Worm (Caenorhabditis elegans) whole organism, L3 larva: ENCODE measurements around the gene try-11.
A peak's percentile ranks its signal among the peaks of the same experiment; 100 is the strongest.

Experiments
- R02D3.7 ChIP-seq: fragments of 150-350 bp; optimal IDR thresholded peaks from 2 replicates; lab custom pipeline; 2014; ENCODE audit warnings: missing biosample characterization, missing genetic modification characterization
- ZK546.5 ChIP-seq: sonication (generic microtip); optimal IDR thresholded peaks from 2 replicates; lab custom pipeline; 2017; ENCODE audit warnings: missing biosample characterization, missing genetic modification characterization
- ama-1 ChIP-seq: fragments of 150-350 bp; optimal IDR thresholded peaks from 2 replicates; lab custom pipeline; 2018
- ceh-28 ChIP-seq: fragments of 150-350 bp; optimal IDR thresholded peaks from 2 replicates; lab custom pipeline; 2014; ENCODE audit warnings: missing biosample characterization, missing genetic modification reagents, missing genetic modification characterization
- ceh-82 ChIP-seq: fragments of 150-350 bp; optimal IDR thresholded peaks from 2 replicates; lab custom pipeline; 2014; ENCODE audit warnings: missing biosample characterization, missing genetic modification characterization
- ceh-9 ChIP-seq: sonication (generic microtip); optimal IDR thresholded peaks from 2 replicates; lab custom pipeline; 2018; ENCODE audit warnings: missing biosample characterization, missing genetic modification characterization
- daf-12 ChIP-seq: fragments of 150-350 bp; optimal IDR thresholded peaks from 2 replicates; lab custom pipeline; 2014; ENCODE audit warnings: missing biosample characterization, missing genetic modification reagents, missing genetic modification characterization
- egl-27 ChIP-seq: sonication (generic microtip); optimal IDR thresholded peaks from 4 replicates; lab custom pipeline; 2017; ENCODE audit warnings: missing biosample characterization, missing genetic modification reagents, missing genetic modification characterization
- egl-5 ChIP-seq: fragments of 150-350 bp; optimal IDR thresholded peaks from 2 replicates; lab custom pipeline; 2017; ENCODE audit warnings: missing biosample characterization, missing genetic modification reagents, missing genetic modification characterization, inconsistent platforms
- elt-1 ChIP-seq: fragments of 150-350 bp; optimal IDR thresholded peaks from 2 replicates; lab custom pipeline; 2014; ENCODE audit warnings: missing biosample characterization, missing genetic modification characterization
- elt-2 ChIP-seq: sonication (generic microtip); optimal IDR thresholded peaks from 2 replicates; lab custom pipeline; 2016; ENCODE audit warnings: missing genetic modification reagents, mild to moderate bottlenecking, missing genetic modification characterization, missing compliant biosample characterization
- fkh-10 ChIP-seq: sonication (generic microtip); optimal IDR thresholded peaks from 2 replicates; lab custom pipeline; 2017; ENCODE audit warnings: missing biosample characterization, missing genetic modification reagents, missing genetic modification characterization
- fkh-2 ChIP-seq: fragments of 150-350 bp; optimal IDR thresholded peaks from 2 replicates; lab custom pipeline; 2014; ENCODE audit warnings: missing biosample characterization, missing genetic modification reagents, missing genetic modification characterization
- fos-1 ChIP-seq: fragments of 150-350 bp; optimal IDR thresholded peaks from 2 replicates; lab custom pipeline; 2014; ENCODE audit warnings: missing biosample characterization, missing genetic modification characterization
- hmg-11 ChIP-seq: sonication (generic microtip); optimal IDR thresholded peaks from 2 replicates; lab custom pipeline; 2016; ENCODE audit warnings: missing genetic modification characterization, missing compliant biosample characterization
- jun-1 ChIP-seq: fragments of 150-350 bp; optimal IDR thresholded peaks from 2 replicates; lab custom pipeline; 2014; ENCODE audit warnings: missing biosample characterization, missing genetic modification reagents, missing genetic modification characterization
- lin-15B ChIP-seq: fragments of 150-350 bp; optimal IDR thresholded peaks from 2 replicates; lab custom pipeline; 2014; ENCODE audit warnings: missing biosample characterization, missing genetic modification characterization
- lin-39 ChIP-seq: fragments of 150-350 bp; optimal IDR thresholded peaks from 2 replicates; lab custom pipeline; 2018; ENCODE audit warnings: missing biosample characterization, missing genetic modification reagents, missing genetic modification characterization
- lsy-12 ChIP-seq: sonication (generic microtip); optimal IDR thresholded peaks from 2 replicates; lab custom pipeline; 2016; ENCODE audit warnings: mild to moderate bottlenecking, missing genetic modification characterization, missing compliant biosample characterization
- mdl-1 ChIP-seq: fragments of 150-350 bp; optimal IDR thresholded peaks from 2 replicates; lab custom pipeline; 2014; ENCODE audit warnings: missing biosample characterization, missing genetic modification characterization
- mml-1 ChIP-seq: fragments of 150-350 bp; sonication (generic microtip); optimal IDR thresholded peaks from 3 replicates; lab custom pipeline; 2014; ENCODE audit warnings: missing biosample characterization, missing genetic modification characterization
- nfya-1 ChIP-seq: sonication (generic microtip); optimal IDR thresholded peaks from 2 replicates; lab custom pipeline; 2017; ENCODE audit warnings: missing genetic modification characterization, mild to moderate bottlenecking, missing compliant biosample characterization, antibody characterized with exemption, moderate library complexity; ENCODE audit not compliant: insufficient read depth
- nhr-11 ChIP-seq: fragments of 150-350 bp; optimal IDR thresholded peaks from 2 replicates; lab custom pipeline; 2014; ENCODE audit warnings: missing biosample characterization, missing genetic modification characterization
- nhr-12 ChIP-seq: fragments of 150-350 bp; optimal IDR thresholded peaks from 2 replicates; lab custom pipeline; 2014; ENCODE audit warnings: missing biosample characterization, missing genetic modification characterization
- nhr-23 ChIP-seq: fragments of 150-350 bp; optimal IDR thresholded peaks from 2 replicates; lab custom pipeline; 2014; ENCODE audit warnings: missing biosample characterization, missing genetic modification reagents, missing genetic modification characterization
- nhr-237 ChIP-seq: fragments of 150-350 bp; optimal IDR thresholded peaks from 2 replicates; lab custom pipeline; 2014; ENCODE audit warnings: missing biosample characterization, missing genetic modification characterization
- nhr-43 ChIP-seq: sonication (generic microtip); optimal IDR thresholded peaks from 2 replicates; lab custom pipeline; 2016; ENCODE audit warnings: mild to moderate bottlenecking, missing genetic modification characterization, missing compliant biosample characterization; ENCODE audit not compliant: poor library complexity, severe bottlenecking
- nhr-76 ChIP-seq: fragments of 150-350 bp; sonication (generic microtip); optimal IDR thresholded peaks from 5 replicates; lab custom pipeline; 2014; ENCODE audit warnings: missing biosample characterization, missing genetic modification characterization
- nhr-77 ChIP-seq: fragments of 150-350 bp; optimal IDR thresholded peaks from 2 replicates; lab custom pipeline; 2014; ENCODE audit warnings: missing biosample characterization, missing genetic modification characterization
- pha-4 ChIP-seq: fragments of 150-350 bp; optimal IDR thresholded peaks from 2 replicates; lab custom pipeline; 2014; ENCODE audit warnings: missing biosample characterization, missing genetic modification reagents, missing genetic modification characterization
- pqm-1 ChIP-seq: fragments of 150-350 bp; optimal IDR thresholded peaks from 2 replicates; lab custom pipeline; 2017; ENCODE audit warnings: missing biosample characterization, missing genetic modification characterization, inconsistent platforms
- sea-2 ChIP-seq: fragments of 150-350 bp; sonication (generic microtip); optimal IDR thresholded peaks from 4 replicates; lab custom pipeline; 2014; ENCODE audit warnings: missing biosample characterization, missing genetic modification reagents, missing genetic modification characterization
- skn-1 ChIP-seq: fragments of 150-350 bp; optimal IDR thresholded peaks from 2 replicates; lab custom pipeline; 2014; ENCODE audit warnings: missing biosample characterization, missing genetic modification characterization
- snpc-4 ChIP-seq: fragments of 150-350 bp; optimal IDR thresholded peaks from 2 replicates; lab custom pipeline; 2014; ENCODE audit warnings: missing biosample characterization, missing genetic modification characterization
- unc-39 ChIP-seq: sonication (generic microtip); optimal IDR thresholded peaks from 4 replicates; lab custom pipeline; 2017; ENCODE audit warnings: missing biosample characterization, missing genetic modification characterization
- unc-62 ChIP-seq: fragments of 150-350 bp; sonication (generic microtip); optimal IDR thresholded peaks from 4 replicates; lab custom pipeline; 2014; ENCODE audit warnings: missing biosample characterization, missing genetic modification reagents, missing genetic modification characterization
- zag-1 ChIP-seq: fragments of 150-350 bp; optimal IDR thresholded peaks from 2 replicates; lab custom pipeline; 2014; ENCODE audit warnings: missing biosample characterization, missing genetic modification characterization
- ztf-11 ChIP-seq: fragments of 150-350 bp; optimal IDR thresholded peaks from 2 replicates; lab custom pipeline; 2014; ENCODE audit warnings: missing biosample characterization, missing genetic modification characterization

Gene try-11

DNA sequence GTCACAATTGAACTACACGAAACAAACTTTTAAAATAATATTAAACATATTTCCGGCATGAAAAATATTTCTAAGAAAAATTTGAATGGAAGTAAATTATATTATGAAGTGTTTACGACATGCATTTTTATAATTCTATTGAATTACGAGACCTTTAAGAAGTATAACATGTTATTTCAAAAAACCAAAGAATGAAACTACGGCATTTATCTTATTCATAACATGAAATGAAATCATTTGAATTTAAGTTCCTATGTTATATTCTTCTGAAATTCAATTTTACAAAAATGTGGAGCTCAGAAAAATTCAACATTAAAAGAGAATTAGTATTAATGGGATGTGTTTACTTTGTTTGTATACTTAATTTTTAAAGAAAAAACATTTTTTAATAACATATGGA is 20.5 kb upstream of the try-11 start, which contains the start of gene srw-71:
Gene srw-71 (minus strand): TSS at position 101 of the 400 bp plus-strand sequence.
- TF ChIP-seq ceh-9 (tag; lab: Kevin White, UChicago) (no peak), fkh-10 (no peak), ceh-28 (tag; lab: Kevin White, UChicago) (no peak), snpc-4 (tag; lab: Kevin White, UChicago) (no peak), elt-1 (tag; lab: Kevin White, UChicago) (no peak), ztf-11 (tag; lab: Kevin White, UChicago) (no peak), daf-12 (tag; lab: Kevin White, UChicago) (no peak), mdl-1 (tag; lab: Kevin White, UChicago) (no peak), lin-15B (tag; lab: Kevin White, UChicago) (no peak)

DNA sequence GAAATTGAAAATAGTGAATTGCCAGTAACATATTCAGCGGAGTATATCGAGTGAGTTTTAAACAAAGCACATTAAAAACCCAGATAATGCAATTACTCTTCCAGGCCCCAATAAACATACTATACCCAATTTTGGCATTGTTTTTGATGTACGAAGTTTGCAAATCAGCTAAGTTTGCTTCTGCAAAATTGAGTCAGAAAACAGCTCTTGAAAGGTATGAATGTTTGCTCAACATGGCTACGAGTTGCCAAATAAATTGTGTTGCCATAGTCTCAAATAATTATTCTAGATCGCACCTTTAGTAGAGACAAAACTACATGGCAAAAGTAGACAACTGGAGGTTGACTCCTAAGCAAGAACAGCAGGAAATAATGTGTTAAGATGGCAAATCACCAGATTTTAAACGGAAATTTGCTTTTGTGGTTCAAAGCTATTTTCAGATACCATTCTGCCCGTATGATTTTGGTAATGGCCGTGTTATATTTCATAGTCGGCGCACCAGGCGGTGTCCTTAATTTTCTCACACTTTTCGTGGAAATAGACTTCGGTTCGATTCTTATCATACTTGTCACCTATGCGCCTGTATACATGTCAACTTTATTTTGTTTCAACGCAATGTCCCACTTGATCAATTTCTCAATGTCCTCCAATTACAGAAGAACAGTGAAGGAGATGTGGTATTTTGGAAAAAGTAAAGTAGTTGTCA is 18.9 kb upstream of the try-11 start:
- peak; percentile 24 for TF ChIP-seq lsy-12 (tag; lab: Kevin White, UChicago)
- TF ChIP-seq ama-1 (lab: Kevin White, UChicago): peak; percentile 76
- peak; percentile 70 for TF ChIP-seq nhr-43 (tag; lab: Kevin White, UChicago)
- TF ChIP-seq elt-2: peak; percentile 42
- TF ChIP-seq ztf-11 (tag; lab: Kevin White, UChicago): no peak
- TF ChIP-seq nhr-23: peak; percentile 6
- TF ChIP-seq lin-15B (tag; lab: Kevin White, UChicago): no peak

DNA sequence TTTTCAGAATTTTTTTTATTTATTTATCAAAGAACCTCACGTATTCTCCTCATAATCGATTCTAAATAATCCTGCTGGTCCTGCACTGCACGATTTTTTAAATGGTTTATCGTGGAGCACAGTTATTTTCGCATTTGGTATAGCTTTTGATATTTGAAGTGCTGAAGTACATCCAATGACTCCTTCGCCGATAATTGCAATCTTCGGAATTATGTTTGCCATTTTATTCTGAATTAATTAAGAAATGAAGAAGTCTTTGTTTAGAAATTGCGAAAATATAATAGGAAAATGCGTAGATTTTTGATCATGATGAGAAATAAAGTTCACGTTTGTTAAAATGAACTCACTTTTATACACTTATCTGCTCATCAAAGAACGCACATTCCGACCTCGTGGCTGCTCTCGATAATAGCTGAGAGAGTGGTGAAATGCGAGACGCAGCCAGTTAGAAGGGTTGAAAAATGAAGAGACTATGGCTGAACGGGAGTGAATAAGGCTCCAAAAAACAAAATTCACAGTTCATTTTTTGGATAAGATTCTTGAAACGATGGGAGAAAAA is 16.6 kb upstream of the try-11 start:
- TF ChIP-seq hmg-11 (tag; lab: Kevin White, UChicago) (peak; percentile 27), unc-62 (no peak), fkh-10 (peak; percentile 40), snpc-4 (tag; lab: Kevin White, UChicago) (peak; percentile 21), pqm-1 (tag; lab: Kevin White, UChicago) (peak; percentile 91), nhr-237 (tag; lab: Kevin White, UChicago) (no peak), nhr-11 (tag; lab: Kevin White, UChicago) (no peak), mml-1 (tag; lab: Kevin White, UChicago) (no peak), nhr-76 (tag; lab: Kevin White, UChicago) (no peak), jun-1 (tag; lab: Kevin White, UChicago) (no peak), fos-1 (no peak), skn-1 (tag; lab: Kevin White, UChicago) (peak; percentile 62), nhr-12 (no peak), nhr-77 (no peak), R02D3.7 (tag; lab: Kevin White, UChicago) (no peak), lin-15B (tag; lab: Kevin White, UChicago) (peak; percentile 9), lin-39 (tag; lab: Kevin White, UChicago) (peak; percentile 51), egl-27 (no peak), ceh-82 (tag; lab: Kevin White, UChicago) (no peak), lsy-12 (tag; lab: Kevin White, UChicago) (no peak), nhr-23 (no peak), ama-1 (lab: Kevin White, UChicago) (peak; percentile 42), zag-1 (tag; lab: Kevin White, UChicago) (no peak), elt-2 (peak; percentile 74), sea-2 (no peak), pha-4 (tag; lab: Kevin White, UChicago) (peak; percentile 60), ZK546.5 (tag; lab: Kevin White, UChicago) (no peak), ceh-28 (tag; lab: Kevin White, UChicago) (no peak), unc-39 (tag; lab: Kevin White, UChicago) (no peak), elt-1 (tag; lab: Kevin White, UChicago) (peak; percentile 4), mdl-1 (tag; lab: Kevin White, UChicago) (peak; percentile 76), egl-5 (tag; lab: Kevin White, UChicago) (peak; percentile 69), nfya-1 (tag; lab: Kevin White, UChicago) (peak; percentile 50), fkh-2 (tag; lab: Kevin White, UChicago) (no peak)
- TF ChIP-seq, all 47 proteins: peak for 14
